Worm (Caenorhabditis elegans): ENCODE data around the gene F10E7.6.

DNA sequence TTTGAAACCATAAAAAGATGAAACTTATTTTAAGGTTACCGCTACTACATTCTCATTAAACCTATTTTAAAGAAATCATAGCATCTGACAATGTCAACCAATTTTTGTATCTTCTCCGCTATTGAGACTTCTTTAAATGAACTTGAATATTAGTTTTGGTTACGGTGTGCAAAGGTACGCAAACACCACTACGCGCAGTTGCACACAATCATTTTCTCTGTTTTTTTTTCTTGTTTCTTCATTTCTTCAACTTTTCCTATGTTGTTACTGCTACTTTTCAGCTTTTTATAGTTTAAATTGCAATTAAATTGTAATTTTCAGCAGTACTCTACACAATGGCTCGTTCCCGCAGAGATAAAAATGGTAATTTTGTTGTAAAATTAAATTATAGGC is 1.2 kb upstream of the F10E7.6 start, which contains the start of gene F10E7.5:
- TF ChIP-seq hlh-6 (tag; optimal IDR thresholded peaks at IDR 0.05) (no peak), T23F11.4 (GFP tag; optimal IDR thresholded peaks at IDR 0.05) (no peak), ama-1 (optimal IDR thresholded peaks at IDR 0.05) (no peak), che-1 (tag; optimal IDR thresholded peaks at IDR 0.05) (no peak), ets-4 (tag; optimal IDR thresholded peaks at IDR 0.05) (no peak), pros-1 (tag; optimal IDR thresholded peaks at IDR 0.05) (no peak), pha-4 (tag; optimal IDR thresholded peaks at IDR 0.05) (no peak), tbx-2 (tag; optimal IDR thresholded peaks at IDR 0.05) (no peak), pag-3 (tag; optimal IDR thresholded peaks at IDR 0.05; ENCODE audit: borderline replicate concordance) (no peak), sox-4 (tag; optimal IDR thresholded peaks at IDR 0.05) (no peak), sdc-2 (tag; optimal IDR thresholded peaks at IDR 0.05) (no peak)

Data from whole organism, late embryonic.